Worm (Caenorhabditis elegans) whole organism, L4 larva: ENCODE results near the gene ZK622.1.

Source experiments
- F49E8.2 ChIP-seq: sonication (generic microtip); optimal IDR thresholded peaks from 2 replicates; lab custom pipeline; 2016; ENCODE audit warnings: missing compliant biosample characterization, mild to moderate bottlenecking, missing genetic modification characterization, borderline replicate concordance
- egl-27 ChIP-seq: sonication (generic microtip); optimal IDR thresholded peaks from 3 replicates; lab custom pipeline; 2017; ENCODE audit warnings: missing biosample characterization, missing genetic modification reagents, missing genetic modification characterization
- gei-8 ChIP-seq: fragments of 200-800 bp; sonication (Bioruptor generic); optimal IDR thresholded peaks from 2 replicates; lab custom pipeline; 2018; ENCODE audit warnings: mild to moderate bottlenecking, missing genetic modification characterization, missing compliant biosample characterization
- nhr-11 ChIP-seq: fragments of 150-350 bp; optimal IDR thresholded peaks from 2 replicates; lab custom pipeline; 2014; ENCODE audit warnings: missing biosample characterization, missing genetic modification characterization
- unc-130 ChIP-seq: sonication (generic microtip); optimal IDR thresholded peaks from 2 replicates; lab custom pipeline; 2016; ENCODE audit warnings: missing genetic modification reagents, missing genetic modification characterization, missing compliant biosample characterization
- vab-7 ChIP-seq: fragments of 200-800 bp; sonication (Bioruptor generic); IDR thresholded peaks from 2 replicates; pipeline ENCODE4 v1.3.6; 2022; ENCODE audit warnings: missing genetic modification reagents, missing genetic modification characterization, missing compliant biosample characterization

- TF ChIP-seq nhr-11 (tag; lab: Kevin White, UChicago) = no peak
- TF ChIP-seq unc-130 (GFP tag; lab: Kevin White, UChicago) = no peak
- no peak for TF ChIP-seq F49E8.2 (tag; lab: Kevin White, UChicago)
- no peak for TF ChIP-seq gei-8 (GFP tag; lab: Kevin White, UChicago)
- no peak for TF ChIP-seq egl-27 (tag; lab: Kevin White, UChicago)
- no peak for TF ChIP-seq vab-7 (GFP tag; lab: Robert Waterston, UW)
Measured at ce11 chrII:5306197-5306596, 12.6 kb downstream of the ZK622.1 start.
